Fruit fly (Drosophila melanogaster) whole organism, adult: Measurements from ENCODE around the gene CG11436.

Experiments used
- CG11617 ChIP-seq: fragments of 200-800 bp; sonication (Bioruptor generic); optimal IDR thresholded peaks from 2 replicates; lab custom pipeline; 2017; ENCODE audit warnings: mild to moderate bottlenecking, missing biosample characterization, missing genetic modification reagents, missing genetic modification characterization
- CG12768 ChIP-seq: fragments of 200-800 bp; sonication (Bioruptor generic); optimal IDR thresholded peaks from 2 replicates; lab custom pipeline; 2017; ENCODE audit warnings: missing biosample characterization, missing genetic modification characterization, mild to moderate bottlenecking, moderate library complexity, missing genetic modification reagents
- CG14711 ChIP-seq: fragments of 200-800 bp; sonication (Bioruptor generic); optimal IDR thresholded peaks from 2 replicates; lab custom pipeline; 2018; ENCODE audit warnings: missing biosample characterization, mild to moderate bottlenecking, missing genetic modification characterization, moderate library complexity
- CG1620 ChIP-seq: fragments of 200-800 bp; sonication (Bioruptor generic); optimal IDR thresholded peaks from 2 replicates; lab custom pipeline; 2016; ENCODE audit warnings: missing biosample characterization, missing genetic modification characterization
- CG33017 ChIP-seq: fragments of 200-800 bp; sonication (Bioruptor generic); optimal IDR thresholded peaks from 2 replicates; lab custom pipeline; 2018; ENCODE audit warnings: missing biosample characterization, mild to moderate bottlenecking, missing genetic modification characterization, moderate library complexity
- CG5204 ChIP-seq: fragments of 200-800 bp; sonication (Bioruptor generic); optimal IDR thresholded peaks from 2 replicates; lab custom pipeline; 2016; ENCODE audit warnings: missing biosample characterization, missing genetic modification characterization
- CG7045 ChIP-seq: fragments of 200-800 bp; sonication (Bioruptor generic); optimal IDR thresholded peaks from 2 replicates; lab custom pipeline; 2017; ENCODE audit warnings: missing biosample characterization, mild to moderate bottlenecking, missing genetic modification characterization
- CG7101 ChIP-seq: fragments of 200-800 bp; sonication (Bioruptor generic); optimal IDR thresholded peaks from 2 replicates; lab custom pipeline; 2018; ENCODE audit warnings: missing biosample characterization, mild to moderate bottlenecking, missing genetic modification characterization, moderate library complexity
- Clk ChIP-seq: fragments of 200-800 bp; sonication (Bioruptor generic); optimal IDR thresholded peaks from 2 replicates; lab custom pipeline; 2017; ENCODE audit warnings: missing biosample characterization, missing genetic modification characterization
- Crg-1 ChIP-seq: fragments of 200-800 bp; sonication (Bioruptor generic); optimal IDR thresholded peaks from 2 replicates; lab custom pipeline; 2016; ENCODE audit warnings: missing biosample characterization, missing genetic modification characterization
- Hr96 ChIP-seq: fragments of 200-800 bp; sonication (Bioruptor generic); optimal IDR thresholded peaks from 2 replicates; lab custom pipeline; 2016; ENCODE audit warnings: missing biosample characterization, missing genetic modification characterization
- Mnt ChIP-seq: fragments of 200-800 bp; sonication (Bioruptor generic); optimal IDR thresholded peaks from 2 replicates; lab custom pipeline; 2016; ENCODE audit warnings: missing biosample characterization, mild to moderate bottlenecking, missing genetic modification characterization
- bab1 ChIP-seq: fragments of 200-800 bp; sonication (Bioruptor generic); optimal IDR thresholded peaks from 3 replicates; lab custom pipeline; 2019; ENCODE audit warnings: missing biosample characterization, mild to moderate bottlenecking, missing genetic modification characterization, moderate library complexity
- cic ChIP-seq: fragments of 200-800 bp; sonication (Bioruptor generic); optimal IDR thresholded peaks from 2 replicates; lab custom pipeline; 2017; ENCODE audit warnings: missing biosample characterization, mild to moderate bottlenecking, missing genetic modification characterization, moderate library complexity
- cnc ChIP-seq, 2 experiments: fragments of >200 bp; optimal IDR thresholded peaks; 2 replicates each; lab custom pipeline; 2017
- kay ChIP-seq: fragments of 200-800 bp; sonication (Bioruptor generic); peaks from one replicate; lab custom pipeline; 2016; ENCODE audit warnings: missing biosample characterization, missing genetic modification characterization, borderline replicate concordance
- ovo ChIP-seq: fragments of 200-800 bp; sonication (Bioruptor generic); optimal IDR thresholded peaks from 2 replicates; lab custom pipeline; 2016; ENCODE audit warnings: missing biosample characterization, missing genetic modification characterization
- pad ChIP-seq: fragments of 200-800 bp; sonication (Bioruptor generic); optimal IDR thresholded peaks from 3 replicates; lab custom pipeline; 2017; ENCODE audit warnings: missing biosample characterization, missing genetic modification characterization, mild to moderate bottlenecking, moderate library complexity, missing genetic modification reagents
- tj ChIP-seq: fragments of 200-800 bp; sonication (Bioruptor generic); optimal IDR thresholded peaks from 3 replicates; lab custom pipeline; 2017; ENCODE audit warnings: missing biosample characterization, mild to moderate bottlenecking, missing genetic modification characterization, moderate library complexity
- toe ChIP-seq: fragments of 200-800 bp; sonication (Bioruptor generic); optimal IDR thresholded peaks from 2 replicates; lab custom pipeline; 2016; ENCODE audit warnings: missing biosample characterization, missing genetic modification characterization

Gene CG11436

dm6 chrX:4588981-4589380 lies 37.3 kb upstream of the CG11436 start:
- no peak for TF ChIP-seq Hr96 (GFP tag; lab: Kevin White, UChicago)
- TF ChIP-seq bab1 (GFP tag; lab: Kevin White, UChicago) = no peak
- no peak for TF ChIP-seq CG5204 (GFP tag; lab: Kevin White, UChicago)
- TF ChIP-seq pad (GFP tag; lab: Kevin White, UChicago) = no peak
- no peak for TF ChIP-seq CG33017 (tag; lab: Kevin White, UChicago)
- no peak for TF ChIP-seq Clk (GFP tag; lab: Kevin White, UChicago)
- TF ChIP-seq toe = no peak
- no peak for TF ChIP-seq Crg-1 (GFP tag; lab: Kevin White, UChicago)
- TF ChIP-seq Mnt (GFP tag; lab: Kevin White, UChicago) = no peak
- TF ChIP-seq kay (GFP tag; lab: Kevin White, UChicago) = no peak
- no peak for TF ChIP-seq CG14711 (tag; lab: Kevin White, UChicago)
- no peak for TF ChIP-seq CG11617 (GFP tag; lab: Kevin White, UChicago)
- TF ChIP-seq CG12768 (GFP tag; lab: Kevin White, UChicago) = no peak
- no peak for TF ChIP-seq cic (GFP tag; lab: Kevin White, UChicago)
- TF ChIP-seq CG7101 (tag; lab: Kevin White, UChicago) = no peak
- TF ChIP-seq CG1620 = no peak
- TF ChIP-seq cnc (optimal IDR thresholded peaks at IDR 0.05; lab: Kevin White, UChicago) = no peak
- no peak for TF ChIP-seq ovo
- TF ChIP-seq CG7045 = no peak

dm6 chrX:4587584-4587983 lies 35.9 kb upstream of the CG11436 start:
- TF ChIP-seq CG7045 (no peak), Crg-1 (GFP tag; lab: Kevin White, UChicago) (no peak), CG5204 (GFP tag; lab: Kevin White, UChicago) (no peak), ovo (no peak), tj (GFP tag; lab: Kevin White, UChicago) (no peak), CG1620 (no peak), CG11617 (GFP tag; lab: Kevin White, UChicago) (no peak), CG7101 (tag; lab: Kevin White, UChicago) (no peak)

- no peak for TF ChIP-seq cnc (optimal IDR thresholded peaks at IDR 0.05; lab: Kevin White, UChicago)
- no peak for TF ChIP-seq cic (GFP tag; lab: Kevin White, UChicago)
- no peak for TF ChIP-seq CG5204 (GFP tag; lab: Kevin White, UChicago)
- no peak for TF ChIP-seq Mnt (GFP tag; lab: Kevin White, UChicago)
- TF ChIP-seq Crg-1 (GFP tag; lab: Kevin White, UChicago) = no peak
- TF ChIP-seq CG33017 (tag; lab: Kevin White, UChicago) = no peak
- no peak for TF ChIP-seq ovo
- TF ChIP-seq pad (GFP tag; lab: Kevin White, UChicago) = no peak
- no peak for TF ChIP-seq CG7101 (tag; lab: Kevin White, UChicago)
- no peak for TF ChIP-seq CG1620
- TF ChIP-seq CG12768 (GFP tag; lab: Kevin White, UChicago) = no peak
Measured at dm6 chrX:4582422-4582821, 30.7 kb upstream of the CG11436 start.

dm6 chrX:4581769-4582168 lies 30.1 kb upstream of the CG11436 start:
- TF ChIP-seq bab1 (GFP tag; lab: Kevin White, UChicago) = no peak
- no peak for TF ChIP-seq CG14711 (tag; lab: Kevin White, UChicago)
- TF ChIP-seq CG7045 = no peak
- no peak for TF ChIP-seq cic (GFP tag; lab: Kevin White, UChicago)
- TF ChIP-seq CG12768 (GFP tag; lab: Kevin White, UChicago) = no peak
- no peak for TF ChIP-seq CG1620
- no peak for TF ChIP-seq ovo
- no peak for TF ChIP-seq tj (GFP tag; lab: Kevin White, UChicago)
- no peak for TF ChIP-seq CG33017 (tag; lab: Kevin White, UChicago)
- no peak for TF ChIP-seq CG5204 (GFP tag; lab: Kevin White, UChicago)
- no peak for TF ChIP-seq toe
- TF ChIP-seq Clk (GFP tag; lab: Kevin White, UChicago) = no peak
- no peak for TF ChIP-seq kay (GFP tag; lab: Kevin White, UChicago)
- TF ChIP-seq Hr96 (GFP tag; lab: Kevin White, UChicago) = no peak
- no peak for TF ChIP-seq Mnt (GFP tag; lab: Kevin White, UChicago)

dm6 chrX:4573971-4574370 lies 22.3 kb upstream of the CG11436 start:
- TF ChIP-seq Hr96 (GFP tag; lab: Kevin White, UChicago) = no peak

- TF ChIP-seq CG5204 (GFP tag; lab: Kevin White, UChicago) (no peak), CG14711 (tag; lab: Kevin White, UChicago) (no peak), kay (GFP tag; lab: Kevin White, UChicago) (no peak), CG33017 (tag; lab: Kevin White, UChicago) (no peak), CG7045 (no peak), bab1 (GFP tag; lab: Kevin White, UChicago) (no peak), toe (no peak), CG1620 (no peak)
Measured at dm6 chrX:4571829-4572228, 20.2 kb upstream of the CG11436 start, which contains the start of gene CG12684. TSS of gene CG12684 (minus strand) at chrX:4571929.

dm6 chrX:4564962-4565361 lies 13.3 kb upstream of the CG11436 start:
- no peak for TF ChIP-seq CG14711 (tag; lab: Kevin White, UChicago)
- TF ChIP-seq CG1620 = no peak
- no peak for TF ChIP-seq tj (GFP tag; lab: Kevin White, UChicago)
- TF ChIP-seq kay (GFP tag; lab: Kevin White, UChicago) = no peak
- no peak for TF ChIP-seq CG11617 (GFP tag; lab: Kevin White, UChicago)
- TF ChIP-seq Mnt (GFP tag; lab: Kevin White, UChicago) = no peak
- TF ChIP-seq cic (GFP tag; lab: Kevin White, UChicago) = no peak
- no peak for TF ChIP-seq Crg-1 (GFP tag; lab: Kevin White, UChicago)
- TF ChIP-seq bab1 (GFP tag; lab: Kevin White, UChicago) = no peak
- no peak for TF ChIP-seq cnc (optimal IDR thresholded peaks at IDR 0.05; lab: Kevin White, UChicago)
- TF ChIP-seq CG5204 (GFP tag; lab: Kevin White, UChicago) = no peak
- no peak for TF ChIP-seq CG7101 (tag; lab: Kevin White, UChicago)
- TF ChIP-seq pad (GFP tag; lab: Kevin White, UChicago) = no peak
- TF ChIP-seq Hr96 (GFP tag; lab: Kevin White, UChicago) = no peak
